Worm (Caenorhabditis elegans): ENCODE results near the gene T06E8.8.

T06E8.8 gene

ce11 chrV:10039837-10040236 is 3.7 kb upstream of the T06E8.8 start (continued):
- TF ChIP-seq T20F7.1 (GFP tag; optimal IDR thresholded peaks at IDR 0.05) (no peak), ceh-20 (GFP tag; IDR thresholded peaks at IDR 0.05) (peak; percentile 56; the same call in 1 of the 2 replicates)

ce11 chrV:10041484-10041883 is 2.1 kb upstream of the T06E8.8 start:
- TF ChIP-seq zfp-2 (tag; optimal IDR thresholded peaks at IDR 0.05): no peak
- peak; percentile 24 for TF ChIP-seq dve-1 (tag; optimal IDR thresholded peaks at IDR 0.05; ENCODE audit: insufficient read depth)
- 0 out of 2 replicates have a peak, but pooled peaks have one; percentile 20 for TF ChIP-seq egl-43 (GFP tag; IDR thresholded peaks at IDR 0.05)
- 0 out of 2 replicates have a peak, but pooled peaks have one; percentile 6 for TF ChIP-seq arid-1 (GFP tag; conservative IDR thresholded peaks at IDR 0.05)
- TF ChIP-seq madf-5 (GFP tag; IDR thresholded peaks at IDR 0.05): no peak
- no peak for TF ChIP-seq nhr-42 (GFP tag; IDR thresholded peaks at IDR 0.05)
- TF ChIP-seq hlh-30 (tag; optimal IDR thresholded peaks at IDR 0.05; ENCODE audit: insufficient read depth): peak; percentile 31
- peak; percentile 17 for TF ChIP-seq mxl-3 (GFP tag; optimal IDR thresholded peaks at IDR 0.05)
- TF ChIP-seq lsy-2 (tag; optimal IDR thresholded peaks at IDR 0.05): peak; percentile 11 to 72
- peak; percentile 52 for TF ChIP-seq mep-1 (tag; optimal IDR thresholded peaks at IDR 0.05)
- 0 out of 2 replicates have a peak, but pooled peaks have one; percentile 24 for TF ChIP-seq ctbp-1 (GFP tag; IDR thresholded peaks at IDR 0.05)
- no peak for TF ChIP-seq unc-62 (GFP tag; optimal IDR thresholded peaks at IDR 0.05 in 1 of 2)
- TF ChIP-seq unc-62 (tag; optimal IDR thresholded peaks at IDR 0.05): no peak
- no peak for TF ChIP-seq gei-8 (GFP tag; optimal IDR thresholded peaks at IDR 0.05)
- TF ChIP-seq dmd-8 (GFP tag; IDR thresholded peaks at IDR 0.05): no peak
- peak; percentile 54 for TF ChIP-seq hlh-11 (tag; optimal IDR thresholded peaks at IDR 0.05)
- no peak for TF ChIP-seq R02D3.7 (tag; optimal IDR thresholded peaks at IDR 0.05)
- 0 out of 2 replicates have a peak, but pooled peaks have one; percentile 31 for TF ChIP-seq T26A8.4 (GFP tag; IDR thresholded peaks at IDR 0.05)
- no peak for TF ChIP-seq aha-1 (tag)
- peak; percentile 57 for TF ChIP-seq mes-2 (tag; optimal IDR thresholded peaks at IDR 0.05; ENCODE audit: poor library complexity, severe bottlenecking)
- TF ChIP-seq pha-4 (GFP tag; IDR thresholded peaks at IDR 0.05): no peak
- no peak for TF ChIP-seq pha-4 (tag; optimal IDR thresholded peaks at IDR 0.05)
- peak in 1 of 2 experiments; percentile 16 for TF ChIP-seq hif-1 (tag; optimal IDR thresholded peaks at IDR 0.05)
- TF ChIP-seq ceh-20 (GFP tag; IDR thresholded peaks at IDR 0.05): peak; percentile 53; the same call in 1 of the 2 replicates
- no peak for TF ChIP-seq mdt-29 (GFP tag; IDR thresholded peaks at IDR 0.05)
- no peak for TF ChIP-seq dmd-9 (GFP tag; IDR thresholded peaks at IDR 0.05)
- no peak for TF ChIP-seq nhr-102 (tag; optimal IDR thresholded peaks at IDR 0.05)
- peak; percentile 38 for TF ChIP-seq nhr-28 (tag; optimal IDR thresholded peaks at IDR 0.05)
- peak; percentile 44 for TF ChIP-seq fkh-10 (GFP tag; optimal IDR thresholded peaks at IDR 0.05)
- 0 out of 2 replicates have a peak, but pooled peaks have one; percentile 40 for TF ChIP-seq lim-7 (GFP tag; IDR thresholded peaks at IDR 0.05)
- no peak for TF ChIP-seq nhr-48 (tag; optimal IDR thresholded peaks at IDR 0.05)
- peak; percentile 39 for TF ChIP-seq rbr-2 (tag; optimal IDR thresholded peaks at IDR 0.05)
- no peak for TF ChIP-seq nhr-237 (tag; optimal IDR thresholded peaks at IDR 0.05)
- TF ChIP-seq ceh-44 (GFP tag; IDR thresholded peaks at IDR 0.05): no peak
- no peak for TF ChIP-seq zag-1 (tag; optimal IDR thresholded peaks at IDR 0.05)
- TF ChIP-seq nhr-76 (tag; optimal IDR thresholded peaks at IDR 0.05): no peak
- TF ChIP-seq hmg-1.1 (GFP tag; IDR thresholded peaks at IDR 0.05): peak; percentile 49; the same call in 1 of the 2 replicates
- peak; percentile 54 for TF ChIP-seq dmd-6 (GFP tag; IDR thresholded peaks at IDR 0.05)
- TF ChIP-seq tra-1 (GFP tag; IDR thresholded peaks at IDR 0.05): peak; percentile 23; the same call in 1 of the 2 replicates

Measured in whole organism, L4 larva.